Fruit fly (Drosophila melanogaster) whole organism, embryonic: ENCODE data around the gene Rpn11.

Experiments
- Abd-B ChIP-seq: fragments of 200-800 bp; sonication (Bioruptor generic); optimal IDR thresholded peaks from 2 replicates; lab custom pipeline; 2018; ENCODE audit warnings: missing biosample characterization, mild to moderate bottlenecking, missing genetic modification characterization, moderate library complexity
- CG10274 ChIP-seq: fragments of 200-800 bp; sonication (Bioruptor generic); optimal IDR thresholded peaks from 3 replicates; lab custom pipeline; 2017; ENCODE audit warnings: missing biosample characterization, mild to moderate bottlenecking, missing genetic modification characterization
- CG10321 ChIP-seq: fragments of 200-800 bp; sonication (Bioruptor generic); IDR thresholded peaks from 2 replicates; pipeline ENCODE4 v1.3.6; 2022; ENCODE audit warnings: missing biosample characterization, missing genetic modification characterization
- CG1233 ChIP-seq: fragments of 200-800 bp; sonication (Bioruptor generic); optimal IDR thresholded peaks from 4 replicates; lab custom pipeline; 2018; ENCODE audit warnings: missing biosample characterization, mild to moderate bottlenecking, missing genetic modification characterization
- CG13123 ChIP-seq: fragments of 200-800 bp; sonication (Bioruptor generic); optimal IDR thresholded peaks from 2 replicates; lab custom pipeline; 2016; ENCODE audit warnings: missing biosample characterization, missing genetic modification characterization
- CG13775 ChIP-seq: fragments of 200-800 bp; sonication (Bioruptor generic); optimal IDR thresholded peaks from 3 replicates; lab custom pipeline; 2017; ENCODE audit warnings: missing biosample characterization, mild to moderate bottlenecking, missing genetic modification characterization
- CG1529 ChIP-seq: fragments of 200-800 bp; sonication (Bioruptor generic); optimal IDR thresholded peaks from 3 replicates; lab custom pipeline; 2018; ENCODE audit warnings: missing biosample characterization, missing genetic modification characterization
- CG15514 ChIP-seq: fragments of 200-800 bp; sonication (Bioruptor generic); optimal IDR thresholded peaks from 3 replicates; lab custom pipeline; 2017; ENCODE audit warnings: missing biosample characterization, missing genetic modification characterization, mild to moderate bottlenecking, moderate library complexity, missing genetic modification reagents
- CG16863 ChIP-seq: fragments of 200-800 bp; sonication (Bioruptor generic); optimal IDR thresholded peaks from 3 replicates; lab custom pipeline; 2016; ENCODE audit warnings: missing biosample characterization, missing genetic modification characterization
- CG17829 ChIP-seq: fragments of 200-800 bp; optimal IDR thresholded peaks from 2 replicates; lab custom pipeline; 2019; ENCODE audit warnings: missing biosample characterization, mild to moderate bottlenecking, missing genetic modification characterization, moderate library complexity
- CG2678 ChIP-seq: fragments of 200-800 bp; sonication (Bioruptor generic); optimal IDR thresholded peaks from 3 replicates; lab custom pipeline; 2019; ENCODE audit warnings: missing biosample characterization, mild to moderate bottlenecking, missing genetic modification characterization, moderate library complexity
- CG34224 ChIP-seq: fragments of 200-800 bp; sonication (Bioruptor generic); IDR thresholded peaks from 3 replicates; pipeline ENCODE4 v1.3.6; 2022; ENCODE audit warnings: missing biosample characterization, missing genetic modification characterization; ENCODE audit not compliant: partially characterized antibody
- CG3838 ChIP-seq: fragments of 200-800 bp; sonication (Bioruptor generic); optimal IDR thresholded peaks from 3 replicates; lab custom pipeline; 2016; ENCODE audit warnings: missing biosample characterization, missing genetic modification characterization
- CG4424 ChIP-seq: fragments of 200-800 bp; sonication (Bioruptor generic); optimal IDR thresholded peaks from 3 replicates; lab custom pipeline; 2016; ENCODE audit warnings: missing biosample characterization, missing genetic modification characterization
- CG6683 ChIP-seq: fragments of 200-800 bp; sonication (Bioruptor generic); optimal IDR thresholded peaks from 2 replicates; lab custom pipeline; 2017; ENCODE audit warnings: missing biosample characterization, mild to moderate bottlenecking, missing genetic modification characterization, missing genetic modification reagents
- CG6813 ChIP-seq: fragments of 200-800 bp; sonication (Bioruptor generic); optimal IDR thresholded peaks from 2 replicates; lab custom pipeline; 2017; ENCODE audit warnings: missing biosample characterization, missing genetic modification characterization, mild to moderate bottlenecking, moderate library complexity, missing genetic modification reagents
- CG6854 ChIP-seq: fragments of 200-800 bp; sonication (Bioruptor generic); optimal IDR thresholded peaks from 3 replicates; lab custom pipeline; 2017; ENCODE audit warnings: missing biosample characterization, mild to moderate bottlenecking, missing genetic modification characterization
- CG7357 ChIP-seq: fragments of 200-800 bp; sonication (Bioruptor generic); IDR thresholded peaks from 3 replicates; pipeline ENCODE4 v1.3.6; 2022; ENCODE audit warnings: missing biosample characterization, missing genetic modification characterization
- CG7372 ChIP-seq: fragments of 200-800 bp; sonication (Bioruptor generic); IDR thresholded peaks from 2 replicates; pipeline ENCODE4 v1.3.6; 2022; ENCODE audit warnings: missing biosample characterization, missing genetic modification characterization
- CG8924 ChIP-seq: fragments of 200-800 bp; optimal IDR thresholded peaks from 3 replicates; lab custom pipeline; 2019; ENCODE audit warnings: missing biosample characterization, mild to moderate bottlenecking, missing genetic modification characterization, moderate library complexity
- CTCF ChIP-seq: fragments of 200-800 bp; sonication (Bioruptor generic); optimal IDR thresholded peaks from 2 replicates; lab custom pipeline; 2017; ENCODE audit warnings: missing biosample characterization, mild to moderate bottlenecking, missing genetic modification characterization, moderate library complexity
- CoRest ChIP-seq: fragments of 200-800 bp; sonication (Bioruptor generic); optimal IDR thresholded peaks from 3 replicates; lab custom pipeline; 2018; ENCODE audit warnings: missing biosample characterization, mild to moderate bottlenecking, missing genetic modification characterization, moderate library complexity
- Dek ChIP-seq: fragments of 200-800 bp; sonication (Bioruptor generic); optimal IDR thresholded peaks from 3 replicates; lab custom pipeline; 2019; ENCODE audit warnings: missing biosample characterization, mild to moderate bottlenecking, missing genetic modification characterization, moderate library complexity
- Dfd ChIP-seq, 2 experiments: fragments of >200 bp; optimal IDR thresholded peaks; 2 replicates each; lab custom pipeline; 2017; ENCODE audit warnings: missing biosample characterization in 2 of 2, missing genetic modification characterization in 2 of 2
- HHEX ChIP-seq: fragments of 200-800 bp; sonication (Bioruptor generic); optimal IDR thresholded peaks from 3 replicates; lab custom pipeline; 2017; ENCODE audit warnings: missing biosample characterization, mild to moderate bottlenecking, missing genetic modification characterization, missing genetic modification reagents
- HLH3B ChIP-seq: fragments of 200-800 bp; sonication (Bioruptor generic); IDR thresholded peaks from 2 replicates; pipeline ENCODE4 v1.3.6; 2022; ENCODE audit warnings: missing biosample characterization, missing genetic modification characterization
- Hr51 ChIP-seq, 2 experiments: fragments of 200-800 bp; sonication (Bioruptor generic); optimal IDR thresholded peaks; 2 replicates in 1 of 2; 3 replicates in 1 of 2; lab custom pipeline; 2016 to 2018; ENCODE audit warnings: missing biosample characterization in 2 of 2, missing genetic modification characterization in 2 of 2, mild to moderate bottlenecking in 1 of 2, moderate library complexity in 1 of 2
- MESR4 ChIP-seq: fragments of 200-800 bp; sonication (Bioruptor generic); optimal IDR thresholded peaks from 2 replicates; lab custom pipeline; 2018; ENCODE audit warnings: missing biosample characterization, mild to moderate bottlenecking, missing genetic modification characterization, moderate library complexity
- Oaz ChIP-seq: fragments of 200-800 bp; sonication (Bioruptor generic); IDR thresholded peaks from 2 replicates; pipeline ENCODE4 v1.3.6; 2022; ENCODE audit warnings: missing biosample characterization, missing genetic modification characterization
- TFAM ChIP-seq: fragments of 200-800 bp; sonication (Bioruptor generic); optimal IDR thresholded peaks from 2 replicates; lab custom pipeline; 2017; ENCODE audit warnings: missing biosample characterization, missing genetic modification characterization, inconsistent platforms
- aop ChIP-seq: fragments of 200-800 bp; sonication (Bioruptor generic); IDR thresholded peaks from 2 replicates; pipeline ENCODE4 v1.3.6; 2022; ENCODE audit warnings: missing biosample characterization, missing genetic modification characterization
- chif ChIP-seq, 2 experiments: fragments of 200-800 bp; sonication (Bioruptor generic); optimal IDR thresholded peaks; 3 replicates each; lab custom pipeline; 2016; ENCODE audit warnings: missing biosample characterization in 2 of 2, missing genetic modification characterization in 2 of 2
- chinmo ChIP-seq: fragments of 200-800 bp; sonication (Bioruptor generic); IDR thresholded peaks from 4 replicates; pipeline ENCODE4 v1.3.6; 2022; ENCODE audit warnings: missing biosample characterization, missing genetic modification characterization; ENCODE audit not compliant: partially characterized antibody
- chm ChIP-seq: fragments of 200-800 bp; sonication (Bioruptor generic); IDR thresholded peaks from 2 replicates; pipeline ENCODE4 v1.3.6; 2022; ENCODE audit warnings: missing biosample characterization, missing genetic modification characterization
- ci ChIP-seq: fragments of 200-800 bp; sonication (Bioruptor generic); IDR thresholded peaks from 3 replicates; pipeline ENCODE4 v1.3.6; 2022; ENCODE audit warnings: missing biosample characterization, missing genetic modification characterization
- eyg ChIP-seq: fragments of 200-800 bp; sonication (Bioruptor generic); optimal IDR thresholded peaks from 3 replicates; lab custom pipeline; 2016; ENCODE audit warnings: missing biosample characterization, missing genetic modification characterization
- fd64A ChIP-seq: fragments of 200-800 bp; sonication (Bioruptor generic); optimal IDR thresholded peaks from 3 replicates; lab custom pipeline; 2018; ENCODE audit warnings: missing biosample characterization, mild to moderate bottlenecking, missing genetic modification characterization
- fu2 ChIP-seq: fragments of 200-800 bp; sonication (Bioruptor generic); optimal IDR thresholded peaks from 2 replicates; lab custom pipeline; 2016; ENCODE audit warnings: missing biosample characterization, missing genetic modification characterization
- luna ChIP-seq: fragments of 200-800 bp; sonication (Bioruptor generic); optimal IDR thresholded peaks from 2 replicates; lab custom pipeline; 2016; ENCODE audit warnings: missing biosample characterization, missing genetic modification characterization
- mld ChIP-seq: fragments of 200-800 bp; sonication (Bioruptor generic); IDR thresholded peaks from 3 replicates; pipeline ENCODE4 v1.3.6; 2022; ENCODE audit warnings: missing biosample characterization, missing genetic modification characterization; ENCODE audit not compliant: partially characterized antibody
- odd ChIP-seq: fragments of 200-800 bp; sonication (Bioruptor generic); optimal IDR thresholded peaks from 2 replicates; lab custom pipeline; 2017; ENCODE audit warnings: missing biosample characterization, mild to moderate bottlenecking, missing genetic modification characterization
- pb ChIP-seq: fragments of 200-800 bp; sonication (Bioruptor generic); optimal IDR thresholded peaks from 3 replicates; lab custom pipeline; 2016; ENCODE audit warnings: missing biosample characterization, missing genetic modification characterization
- repo ChIP-seq: fragments of 200-800 bp; sonication (Bioruptor generic); optimal IDR thresholded peaks from 2 replicates; lab custom pipeline; 2016; ENCODE audit warnings: missing biosample characterization, missing genetic modification characterization
- rib ChIP-seq: fragments of 200-800 bp; sonication (Bioruptor generic); IDR thresholded peaks from 2 replicates; pipeline ENCODE4 v1.3.6; 2022; ENCODE audit warnings: missing biosample characterization, missing genetic modification characterization
- run ChIP-seq: fragments of 200-800 bp; sonication (Bioruptor generic); optimal IDR thresholded peaks from 3 replicates; lab custom pipeline; 2018; ENCODE audit warnings: missing biosample characterization, mild to moderate bottlenecking, missing genetic modification characterization
- ssp ChIP-seq: fragments of 200-800 bp; sonication (Bioruptor generic); IDR thresholded peaks from 2 replicates; pipeline ENCODE4 v1.3.6; 2022; ENCODE audit warnings: missing biosample characterization, missing genetic modification characterization
- tap ChIP-seq: fragments of 200-800 bp; optimal IDR thresholded peaks from 3 replicates; lab custom pipeline; 2019; ENCODE audit warnings: missing biosample characterization, mild to moderate bottlenecking, missing genetic modification characterization, moderate library complexity
- tio ChIP-seq: fragments of 200-800 bp; sonication (Bioruptor generic); optimal IDR thresholded peaks from 2 replicates; lab custom pipeline; 2017; ENCODE audit warnings: missing biosample characterization, missing genetic modification characterization, inconsistent platforms
- toy ChIP-seq: fragments of 200-800 bp; sonication (Bioruptor generic); IDR thresholded peaks from 2 replicates; pipeline ENCODE4 v1.3.6; 2022; ENCODE audit warnings: missing biosample characterization, missing genetic modification characterization
- unc-4 ChIP-seq: fragments of 200-800 bp; sonication (Bioruptor generic); IDR thresholded peaks from 2 replicates; pipeline ENCODE4 v1.3.6; 2022; ENCODE audit warnings: missing biosample characterization, missing genetic modification characterization; ENCODE audit not compliant: partially characterized antibody
- zfh2 ChIP-seq: fragments of 200-800 bp; sonication (Bioruptor generic); optimal IDR thresholded peaks from 2 replicates; lab custom pipeline; 2016; ENCODE audit warnings: missing biosample characterization, missing genetic modification characterization

The Rpn11 gene

dm6 chr2L:5043043-5043442, 16.5 kb downstream of the Rpn11 start, which contains the start of the genes CG33995, CG44000 and CG44001 (continued):
- no peak for TF ChIP-seq CG10321 (GFP tag; lab: Robert Waterston, UW)
- no peak for TF ChIP-seq Dfd (GFP tag; optimal IDR thresholded peaks at IDR 0.05; lab: Kevin White, UChicago)
- no peak for TF ChIP-seq CG7357 (GFP tag; lab: Robert Waterston, UW)
- TF ChIP-seq CG15514 (GFP tag; lab: Kevin White, UChicago), result peak; percentile 84
- TF ChIP-seq CG1233 (GFP tag; lab: Kevin White, UChicago), result no peak
- peak; percentile 17 for TF ChIP-seq luna (GFP tag; lab: Kevin White, UChicago)
- peak; percentile 5 for TF ChIP-seq tap
- peak; percentile 24 for TF ChIP-seq Dek (tag; lab: Kevin White, UChicago)
- peak; percentile 0 for TF ChIP-seq CG16863 (GFP tag; lab: Kevin White, UChicago)
- TF ChIP-seq CoRest (tag; lab: Kevin White, UChicago), result peak; percentile 51
- TF ChIP-seq mld (GFP tag; lab: Robert Waterston, UW), result no peak
- peak; percentile 57 for TF ChIP-seq chm
- peak; percentile 77 for TF ChIP-seq rib (GFP tag; lab: Robert Waterston, UW)
- peak; percentile 31 for TF ChIP-seq CG2678 (tag; lab: Kevin White, UChicago)
- TF ChIP-seq CG13775 (GFP tag; lab: Kevin White, UChicago), result peak; percentile 1
- no peak for TF ChIP-seq CG10274
- TF ChIP-seq TFAM, result no peak
- TF ChIP-seq CTCF (GFP tag; lab: Kevin White, UChicago), result no peak
- peak; percentile 64 for TF ChIP-seq zfh2
- TF ChIP-seq MESR4 (GFP tag; lab: Kevin White, UChicago), result peak; percentile 86
- peak; percentile 16 for TF ChIP-seq Abd-B (GFP tag; lab: Kevin White, UChicago)
- peak; percentile 10 to 60 for TF ChIP-seq Hr51 (GFP tag; optimal IDR thresholded peaks at IDR 0.05; lab: Kevin White, UChicago)
- peak; percentile 59 for TF ChIP-seq CG17829 (tag; lab: Kevin White, UChicago)
- TF ChIP-seq CG6813, result no peak
- no peak for TF ChIP-seq CG6683
- TF ChIP-seq CG8924 (tag; lab: Kevin White, UChicago), result peak; percentile 65
- peak; percentile 17; the same call in 1 of the 2 replicates for TF ChIP-seq ssp (GFP tag; lab: Robert Waterston, UW)
- peak; percentile 43 for TF ChIP-seq fu2 (GFP tag; lab: Kevin White, UChicago)
- peak; percentile 54 for TF ChIP-seq repo (GFP tag; lab: Kevin White, UChicago)
- no peak for TF ChIP-seq tio
- peak; percentile 70 for TF ChIP-seq ci (GFP tag; lab: Robert Waterston, UW)
- no peak for TF ChIP-seq CG1529 (GFP tag; lab: Kevin White, UChicago)
- TF ChIP-seq CG7372 (GFP tag; lab: Robert Waterston, UW), result no peak
- 0 out of 3 replicates have a peak, but pooled peaks have one; percentile 18 for TF ChIP-seq CG34224 (GFP tag; lab: Robert Waterston, UW)
- no peak for TF ChIP-seq odd
- TF ChIP-seq eyg (GFP tag; lab: Kevin White, UChicago), result peak; percentile 16
- TF ChIP-seq fd64A (GFP tag; lab: Kevin White, UChicago), result no peak
- no peak for TF ChIP-seq toy
- TF ChIP-seq chif (GFP tag; optimal IDR thresholded peaks at IDR 0.05; lab: Kevin White, UChicago), result peak in 1 of 2 experiments; percentile 27
- no peak for TF ChIP-seq unc-4
- no peak for TF ChIP-seq chinmo (GFP tag; lab: Robert Waterston, UW)
- no peak for TF ChIP-seq Oaz (GFP tag; lab: Robert Waterston, UW)
- TF ChIP-seq CG3838, result no peak
- TF ChIP-seq run, result no peak
- TF ChIP-seq HHEX (GFP tag; lab: Kevin White, UChicago), result no peak
- TF ChIP-seq CG6854 (GFP tag; lab: Kevin White, UChicago), result no peak
- TF ChIP-seq pb, result no peak
- 0 out of 2 replicates have a peak, but pooled peaks have one; percentile 5 for TF ChIP-seq HLH3B (GFP tag; lab: Robert Waterston, UW)
- TF ChIP-seq CG4424 (GFP tag; lab: Kevin White, UChicago), result peak; percentile 5
- TF ChIP-seq aop (GFP tag; lab: Robert Waterston, UW), result no peak
- no peak for TF ChIP-seq CG13123
